Fruit fly (Drosophila melanogaster) whole organism, embryonic: ENCODE results near the gene CG6749.

Source experiments
- Atf3 ChIP-seq: fragments of 200-800 bp; sonication (Bioruptor generic); optimal IDR thresholded peaks from 3 replicates; lab custom pipeline; 2016; ENCODE audit warnings: missing biosample characterization, missing genetic modification characterization
- Atf6 ChIP-seq: fragments of 200-800 bp; sonication (Bioruptor generic); IDR thresholded peaks from 2 replicates; pipeline ENCODE4 v1.3.6; 2022; ENCODE audit warnings: missing biosample characterization, missing genetic modification characterization
- Awh ChIP-seq: fragments of 200-800 bp; sonication (Bioruptor generic); IDR thresholded peaks from 2 replicates; pipeline ENCODE4, ENCODE4 v1.3.6; 2022; ENCODE audit warnings: missing biosample characterization, missing genetic modification characterization
- CG10147 ChIP-seq: fragments of 200-800 bp; sonication (Bioruptor generic); optimal IDR thresholded peaks from 2 replicates; lab custom pipeline; 2019; ENCODE audit warnings: missing biosample characterization, mild to moderate bottlenecking, missing genetic modification characterization, moderate library complexity
- CG10565 ChIP-seq: fragments of 200-800 bp; sonication (Bioruptor generic); optimal IDR thresholded peaks from 3 replicates; lab custom pipeline; 2016; ENCODE audit warnings: missing biosample characterization, mild to moderate bottlenecking, missing genetic modification characterization
- CG11398 ChIP-seq: fragments of 200-800 bp; sonication (Bioruptor generic); optimal IDR thresholded peaks from 2 replicates; lab custom pipeline; 2016; ENCODE audit warnings: missing biosample characterization, missing genetic modification characterization
- CG13123 ChIP-seq: fragments of 200-800 bp; sonication (Bioruptor generic); optimal IDR thresholded peaks from 2 replicates; lab custom pipeline; 2016; ENCODE audit warnings: missing biosample characterization, missing genetic modification characterization
- CG13287 ChIP-seq: fragments of 200-800 bp; sonication (Bioruptor generic); IDR thresholded peaks from 2 replicates; pipeline ENCODE4 v1.3.6; 2022; ENCODE audit warnings: missing biosample characterization, missing genetic modification characterization; ENCODE audit not compliant: partially characterized antibody
- CG13424 ChIP-seq: fragments of 200-800 bp; sonication (Bioruptor generic); optimal IDR thresholded peaks from 2 replicates; lab custom pipeline; 2019; ENCODE audit warnings: missing biosample characterization, mild to moderate bottlenecking, missing genetic modification characterization, moderate library complexity
- CG15011 ChIP-seq: fragments of 200-800 bp; sonication (Bioruptor generic); optimal IDR thresholded peaks from 3 replicates; lab custom pipeline; 2018; ENCODE audit warnings: missing biosample characterization, mild to moderate bottlenecking, missing genetic modification characterization
- CG15269 ChIP-seq: fragments of 200-800 bp; sonication (Bioruptor generic); optimal IDR thresholded peaks from 2 replicates; lab custom pipeline; 2018; ENCODE audit warnings: missing biosample characterization, mild to moderate bottlenecking, missing genetic modification characterization, moderate library complexity
- CG1602 ChIP-seq: fragments of 200-800 bp; sonication (Bioruptor generic); optimal IDR thresholded peaks from 3 replicates; lab custom pipeline; 2016; ENCODE audit warnings: missing biosample characterization, missing genetic modification characterization
- CG18262 ChIP-seq: fragments of 200-800 bp; optimal IDR thresholded peaks from 3 replicates; lab custom pipeline; 2019; ENCODE audit warnings: missing biosample characterization, mild to moderate bottlenecking, missing genetic modification characterization, moderate library complexity
- CG2199 ChIP-seq: fragments of 200-800 bp; sonication (Bioruptor generic); IDR thresholded peaks from 3 replicates; pipeline ENCODE4 v1.3.6; 2022; ENCODE audit warnings: missing biosample characterization, missing genetic modification characterization
- CG2202 ChIP-seq: fragments of 200-800 bp; sonication (Bioruptor generic); optimal IDR thresholded peaks from 2 replicates; lab custom pipeline; 2018; ENCODE audit warnings: missing biosample characterization, mild to moderate bottlenecking, missing genetic modification characterization
- CG3065 ChIP-seq: fragments of 200-800 bp; sonication (Bioruptor generic); optimal IDR thresholded peaks from 2 replicates; lab custom pipeline; 2016; ENCODE audit warnings: missing biosample characterization, missing genetic modification characterization
- CG32767 ChIP-seq: fragments of 200-800 bp; sonication (Bioruptor generic); IDR thresholded peaks from 2 replicates; pipeline ENCODE4 v1.3.6; 2022; ENCODE audit warnings: missing biosample characterization, missing genetic modification characterization
- CG33213 ChIP-seq: fragments of 200-800 bp; sonication (Bioruptor generic); optimal IDR thresholded peaks from 3 replicates; lab custom pipeline; 2016; ENCODE audit warnings: missing biosample characterization, missing genetic modification characterization
- CG4282 ChIP-seq: fragments of 200-800 bp; sonication (Bioruptor generic); optimal IDR thresholded peaks from 2 replicates; lab custom pipeline; 2016; ENCODE audit warnings: missing biosample characterization, missing genetic modification characterization
- CG4854 ChIP-seq: fragments of 200-800 bp; sonication (Bioruptor generic); optimal IDR thresholded peaks from 2 replicates; lab custom pipeline; 2016; ENCODE audit warnings: missing biosample characterization, missing genetic modification characterization, inconsistent platforms
- CG6175 ChIP-seq: fragments of 200-800 bp; sonication (Bioruptor generic); IDR thresholded peaks from 3 replicates; pipeline ENCODE4 v1.3.6; 2022; ENCODE audit warnings: missing biosample characterization, missing genetic modification characterization
- CG6813 ChIP-seq: fragments of 200-800 bp; sonication (Bioruptor generic); optimal IDR thresholded peaks from 2 replicates; lab custom pipeline; 2017; ENCODE audit warnings: missing biosample characterization, missing genetic modification characterization, mild to moderate bottlenecking, moderate library complexity, missing genetic modification reagents
- Deaf1 ChIP-seq: fragments of 200-800 bp; optimal IDR thresholded peaks from 3 replicates; lab custom pipeline; 2019; ENCODE audit warnings: missing biosample characterization, mild to moderate bottlenecking, missing genetic modification characterization, moderate library complexity
- Dip3 ChIP-seq: fragments of 200-800 bp; sonication (Bioruptor generic); optimal IDR thresholded peaks from 3 replicates; lab custom pipeline; 2016; ENCODE audit warnings: missing biosample characterization, missing genetic modification characterization
- Elba2 ChIP-seq: fragments of 200-800 bp; sonication (Bioruptor generic); optimal IDR thresholded peaks from 3 replicates; lab custom pipeline; 2016; ENCODE audit warnings: missing biosample characterization, missing genetic modification characterization
- H2.0 ChIP-seq: fragments of 200-800 bp; sonication (Bioruptor generic); IDR thresholded peaks from 2 replicates; pipeline ENCODE4 v1.3.6; 2022; ENCODE audit warnings: missing biosample characterization, missing genetic modification characterization
- HLHmδ ChIP-seq: fragments of 200-800 bp; sonication (Bioruptor generic); optimal IDR thresholded peaks from 2 replicates; lab custom pipeline; 2018; ENCODE audit warnings: missing biosample characterization, mild to moderate bottlenecking, missing genetic modification characterization, moderate library complexity
- Hand ChIP-seq: fragments of 200-800 bp; sonication (Bioruptor generic); optimal IDR thresholded peaks from 2 replicates; lab custom pipeline; 2017; ENCODE audit warnings: mild to moderate bottlenecking, missing biosample characterization, missing genetic modification reagents, missing genetic modification characterization
- Hmx ChIP-seq: fragments of 200-800 bp; sonication (Bioruptor generic); optimal IDR thresholded peaks from 2 replicates; lab custom pipeline; 2016; ENCODE audit warnings: missing biosample characterization, missing genetic modification characterization
- Lim3 ChIP-seq: fragments of 200-800 bp; sonication (Bioruptor generic); IDR thresholded peaks from 2 replicates; pipeline ENCODE4 v1.3.6; 2022; ENCODE audit warnings: missing biosample characterization, missing genetic modification characterization
- MESR4 ChIP-seq: fragments of 200-800 bp; sonication (Bioruptor generic); optimal IDR thresholded peaks from 2 replicates; lab custom pipeline; 2018; ENCODE audit warnings: missing biosample characterization, mild to moderate bottlenecking, missing genetic modification characterization, moderate library complexity
- Mes4 ChIP-seq: fragments of 200-800 bp; sonication (Bioruptor generic); optimal IDR thresholded peaks from 2 replicates; lab custom pipeline; 2016; ENCODE audit warnings: missing biosample characterization, missing genetic modification characterization
- Opbp ChIP-seq: fragments of 200-800 bp; sonication (Bioruptor generic); IDR thresholded peaks from 3 replicates; pipeline ENCODE4 v1.3.6; 2022; ENCODE audit warnings: missing biosample characterization, missing genetic modification characterization; ENCODE audit not compliant: partially characterized antibody
- Ssrp ChIP-seq: fragments of 200-800 bp; sonication (Bioruptor generic); optimal IDR thresholded peaks from 2 replicates; lab custom pipeline; 2018; ENCODE audit warnings: missing biosample characterization, mild to moderate bottlenecking, missing genetic modification characterization, moderate library complexity
- al ChIP-seq: fragments of 200-800 bp; sonication (Bioruptor generic); IDR thresholded peaks from 2 replicates; pipeline ENCODE4 v1.3.6; 2022; ENCODE audit warnings: missing biosample characterization, missing genetic modification characterization
- amos ChIP-seq: fragments of 200-800 bp; sonication (Bioruptor generic); IDR thresholded peaks from 2 replicates; pipeline ENCODE4 v1.3.6; 2022; ENCODE audit warnings: missing biosample characterization, missing genetic modification characterization; ENCODE audit not compliant: partially characterized antibody
- bsh ChIP-seq, 2 experiments: fragments of 200-800 bp; sonication (Bioruptor generic); optimal IDR thresholded peaks; 2 replicates each; lab custom pipeline; 2017 to 2018; ENCODE audit warnings: mild to moderate bottlenecking in 2 of 2, missing biosample characterization in 2 of 2, missing genetic modification characterization in 2 of 2, moderate library complexity in 1 of 2
- chif ChIP-seq, 2 experiments: fragments of 200-800 bp; sonication (Bioruptor generic); optimal IDR thresholded peaks; 3 replicates each; lab custom pipeline; 2016; ENCODE audit warnings: missing biosample characterization in 2 of 2, missing genetic modification characterization in 2 of 2
- chinmo ChIP-seq: fragments of 200-800 bp; sonication (Bioruptor generic); IDR thresholded peaks from 4 replicates; pipeline ENCODE4 v1.3.6; 2022; ENCODE audit warnings: missing biosample characterization, missing genetic modification characterization; ENCODE audit not compliant: partially characterized antibody
- crol ChIP-seq: fragments of 200-800 bp; sonication (Bioruptor generic); IDR thresholded peaks from 2 replicates; pipeline ENCODE4 v1.3.6; 2022; ENCODE audit warnings: missing biosample characterization, missing genetic modification characterization
- emc ChIP-seq: fragments of 200-800 bp; sonication (Bioruptor generic); optimal IDR thresholded peaks from 2 replicates; lab custom pipeline; 2016; ENCODE audit warnings: missing biosample characterization, missing genetic modification characterization
- eyg ChIP-seq: fragments of 200-800 bp; sonication (Bioruptor generic); optimal IDR thresholded peaks from 3 replicates; lab custom pipeline; 2016; ENCODE audit warnings: missing biosample characterization, missing genetic modification characterization
- fd102C ChIP-seq: fragments of 200-800 bp; sonication (Bioruptor generic); optimal IDR thresholded peaks from 2 replicates; lab custom pipeline; 2018; ENCODE audit warnings: missing biosample characterization, mild to moderate bottlenecking, missing genetic modification characterization, moderate library complexity
- gcm ChIP-seq: fragments of 200-800 bp; sonication (Bioruptor generic); optimal IDR thresholded peaks from 2 replicates; lab custom pipeline; 2019; ENCODE audit warnings: missing biosample characterization, mild to moderate bottlenecking, missing genetic modification characterization, moderate library complexity
- ind ChIP-seq: fragments of 200-800 bp; sonication (Bioruptor generic); optimal IDR thresholded peaks from 3 replicates; lab custom pipeline; 2016; ENCODE audit warnings: missing biosample characterization, missing genetic modification characterization
- oc ChIP-seq: fragments of 200-800 bp; sonication (Bioruptor generic); optimal IDR thresholded peaks from 2 replicates; lab custom pipeline; 2018; ENCODE audit warnings: missing biosample characterization, mild to moderate bottlenecking, missing genetic modification characterization, moderate library complexity
- pan ChIP-seq, 4 experiments: fragments of >200 bp in 3 of 4; fragments of 200-800 bp in 1 of 4; sonication (Bioruptor generic) in 1 of 4; optimal IDR thresholded peaks in 3 of 4; IDR thresholded peaks in 1 of 4; 2 replicates each; pipeline versions ENCODE4 v1.3.6 to Lab custom; 2017 to 2022; ENCODE audit warnings: missing biosample characterization in 2 of 4, missing genetic modification characterization in 2 of 4, mixed read lengths in 1 of 4
- psq ChIP-seq: fragments of 200-800 bp; sonication (Bioruptor generic); optimal IDR thresholded peaks from 2 replicates; lab custom pipeline; 2017; ENCODE audit warnings: missing biosample characterization, missing genetic modification characterization
- pzg ChIP-seq: fragments of 200-800 bp; sonication (Bioruptor generic); optimal IDR thresholded peaks from 3 replicates; lab custom pipeline; 2018; ENCODE audit warnings: missing biosample characterization, mild to moderate bottlenecking, missing genetic modification characterization, moderate library complexity
- usp ChIP-seq: fragments of >200 bp; optimal IDR thresholded peaks from 2 replicates; lab custom pipeline; 2017; ENCODE audit warnings: missing biosample characterization, missing genetic modification characterization

The CG6749 gene

dm6 chr3L:9744060-9744549, 10.5 kb upstream of the CG6749 start (continued):
- peak; percentile 42 for TF ChIP-seq Hand (GFP tag; lab: Kevin White, UChicago)
- TF ChIP-seq CG13287 (GFP tag; lab: Robert Waterston, UW): no peak
- TF ChIP-seq CG32767 (GFP tag; lab: Robert Waterston, UW): peak; percentile 81
- peak; percentile 87 for TF ChIP-seq CG13424 (tag; lab: Kevin White, UChicago)
- no peak for TF ChIP-seq Opbp (GFP tag; lab: Robert Waterston, UW)
- TF ChIP-seq gcm (GFP tag; lab: Kevin White, UChicago): peak; percentile 80
- TF ChIP-seq CG13123 (GFP tag; lab: Kevin White, UChicago): no peak
- peak; percentile 10 for TF ChIP-seq Atf3 (GFP tag; lab: Kevin White, UChicago)
- peak; percentile 4 for TF ChIP-seq CG4282 (GFP tag; lab: Kevin White, UChicago)
- TF ChIP-seq HLHmδ (GFP tag; lab: Kevin White, UChicago): no peak
- TF ChIP-seq fd102C: no peak
- TF ChIP-seq usp (GFP tag; lab: Kevin White, UChicago): no peak
- TF ChIP-seq CG10565 (GFP tag; lab: Kevin White, UChicago): peak; percentile 71
- TF ChIP-seq oc (tag; lab: Kevin White, UChicago): no peak
- TF ChIP-seq CG10147 (GFP tag; lab: Kevin White, UChicago): peak; percentile 91
- peak; percentile 69; the same call in 1 of the 2 replicates for TF ChIP-seq Awh (GFP tag; lab: Robert Waterston, UW)
- TF ChIP-seq pan (optimal IDR thresholded peaks at IDR 0.05; lab: Kevin White, UChicago): no peak
- TF ChIP-seq pan (GFP tag; optimal IDR thresholded peaks at IDR 0.05 in 1 of 2, IDR thresholded peaks at IDR 0.05 in 1 of 2): peak in 1 of 2 experiments; percentile 89
- TF ChIP-seq CG6175 (GFP tag; lab: Robert Waterston, UW): peak; percentile 55; the same call in 1 of the 3 replicates
- no peak for TF ChIP-seq psq
- peak; percentile 40 for TF ChIP-seq Mes4 (GFP tag; lab: Kevin White, UChicago)
- no peak for TF ChIP-seq chinmo
- TF ChIP-seq ind: peak; percentile 94
- peak; percentile 79 for TF ChIP-seq al
- peak; percentile 85 for TF ChIP-seq Atf6
- TF ChIP-seq CG4854: peak; percentile 79
- TF ChIP-seq Ssrp (tag; lab: Kevin White, UChicago): peak; percentile 74
- TF ChIP-seq CG18262: peak; percentile 96
- no peak for TF ChIP-seq CG2199 (GFP tag; lab: Robert Waterston, UW)
- peak; percentile 40 for TF ChIP-seq CG3065 (GFP tag; lab: Kevin White, UChicago)
- peak; percentile 60 for TF ChIP-seq CG1602 (GFP tag; lab: Kevin White, UChicago)
- peak; percentile 66 for TF ChIP-seq CG15011 (GFP tag; lab: Kevin White, UChicago)
- peak; percentile 21 for TF ChIP-seq CG2202
- peak; percentile 74 to 83 for TF ChIP-seq bsh (GFP tag; optimal IDR thresholded peaks at IDR 0.05; lab: Kevin White, UChicago)
- TF ChIP-seq Deaf1 (tag; lab: Kevin White, UChicago): peak; percentile 72
- TF ChIP-seq CG11398 (GFP tag; lab: Kevin White, UChicago): no peak
- peak; percentile 89 for TF ChIP-seq eyg
- TF ChIP-seq CG6813: peak; percentile 77
- TF ChIP-seq H2.0 (GFP tag; lab: Robert Waterston, UW): peak; percentile 67
- peak; percentile 19 for TF ChIP-seq Hmx (GFP tag; lab: Kevin White, UChicago)
- TF ChIP-seq emc (GFP tag; lab: Kevin White, UChicago): peak; percentile 40
- no peak for TF ChIP-seq pzg (GFP tag; lab: Kevin White, UChicago)
- peak; percentile 37 for TF ChIP-seq Dip3 (GFP tag; lab: Kevin White, UChicago)
- TF ChIP-seq amos (GFP tag; lab: Robert Waterston, UW): no peak
- peak; percentile 79 for TF ChIP-seq CG15269 (tag; lab: Kevin White, UChicago)
- TF ChIP-seq Lim3 (GFP tag; lab: Robert Waterston, UW): no peak
- no peak for TF ChIP-seq Elba2 (GFP tag; lab: Kevin White, UChicago)
- TF ChIP-seq MESR4: no peak
- TF ChIP-seq crol (GFP tag; lab: Robert Waterston, UW): no peak
- peak; percentile 49 to 81 for TF ChIP-seq chif (GFP tag; optimal IDR thresholded peaks at IDR 0.05; lab: Kevin White, UChicago)
- peak; percentile 78 for TF ChIP-seq CG33213 (GFP tag; lab: Kevin White, UChicago)
